Fruit fly (Drosophila melanogaster) whole organism, prepupa: ENCODE results near the gene Ets65A.

Experiments
- CG10631 ChIP-seq: fragments of 200-800 bp; sonication (Bioruptor generic); optimal IDR thresholded peaks from 2 replicates; lab custom pipeline; 2016; ENCODE audit warnings: missing biosample characterization, missing genetic modification characterization
- CG11294 ChIP-seq: fragments of 200-800 bp; sonication (Bioruptor generic); IDR thresholded peaks from 2 replicates; pipeline ENCODE4 v1.3.6; 2022; ENCODE audit warnings: missing biosample characterization, missing genetic modification characterization
- CG1621 ChIP-seq: fragments of 200-800 bp; sonication (Bioruptor generic); optimal IDR thresholded peaks from 3 replicates; lab custom pipeline; 2018; ENCODE audit warnings: missing biosample characterization, mild to moderate bottlenecking, missing genetic modification characterization
- Eip93F ChIP-seq: fragments of 200-800 bp; sonication (Bioruptor generic); optimal IDR thresholded peaks from 2 replicates; lab custom pipeline; 2016; ENCODE audit warnings: missing biosample characterization, mild to moderate bottlenecking, missing genetic modification characterization
- Sox15 ChIP-seq: fragments of 200-800 bp; sonication (Bioruptor generic); optimal IDR thresholded peaks from 3 replicates; lab custom pipeline; 2016; ENCODE audit warnings: missing biosample characterization, missing genetic modification characterization
- eg ChIP-seq: fragments of 200-800 bp; sonication (Bioruptor generic); IDR thresholded peaks from 3 replicates; pipeline ENCODE4 v1.3.6; 2022; ENCODE audit warnings: missing biosample characterization, missing genetic modification characterization
- lz ChIP-seq: fragments of 200-800 bp; sonication (Bioruptor generic); optimal IDR thresholded peaks from 3 replicates; lab custom pipeline; 2016; ENCODE audit warnings: missing biosample characterization, missing genetic modification characterization
- pdm3 ChIP-seq: fragments of 200-800 bp; sonication (Bioruptor generic); optimal IDR thresholded peaks from 3 replicates; lab custom pipeline; 2016; ENCODE audit warnings: missing biosample characterization, missing genetic modification characterization
- spab ChIP-seq: fragments of 200-800 bp; sonication (Bioruptor generic); optimal IDR thresholded peaks from 2 replicates; lab custom pipeline; 2017; ENCODE audit warnings: missing biosample characterization, mild to moderate bottlenecking, missing genetic modification characterization, missing genetic modification reagents

DNA sequence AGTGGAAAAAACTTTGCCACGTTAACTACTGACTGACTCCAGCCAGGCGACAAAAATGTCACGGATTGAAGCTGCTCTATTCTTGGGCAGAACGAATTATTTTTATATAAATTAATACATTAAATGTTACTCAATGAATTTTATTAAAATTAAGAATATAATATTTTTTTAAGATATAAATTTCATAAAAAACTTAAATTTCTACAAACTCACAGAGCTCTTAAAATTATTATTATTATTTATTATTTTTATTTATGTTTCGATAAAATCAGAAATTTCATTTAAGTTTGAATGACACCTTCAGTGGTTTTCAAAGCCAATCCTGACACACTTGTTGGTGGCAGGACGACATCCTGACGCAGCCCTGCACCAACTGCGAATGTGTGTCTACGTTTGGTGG is 12.3 kb upstream of the Ets65A start:
- TF ChIP-seq CG10631: peak; percentile 69
- no peak for TF ChIP-seq Eip93F (GFP tag; lab: Kevin White, UChicago)
- TF ChIP-seq CG1621 (tag; lab: Kevin White, UChicago): no peak
- TF ChIP-seq pdm3 (GFP tag; lab: Kevin White, UChicago): peak; percentile 23
- TF ChIP-seq spab (GFP tag; lab: Kevin White, UChicago): peak; percentile 46
- TF ChIP-seq Sox15: peak; percentile 22
- TF ChIP-seq CG11294 (GFP tag; lab: Robert Waterston, UW): no peak
- TF ChIP-seq eg (GFP tag; lab: Robert Waterston, UW): peak; percentile 62; the same call in 1 of the 3 replicates
- TF ChIP-seq lz (GFP tag; lab: Kevin White, UChicago): peak; percentile 8
